Fruit fly (Drosophila melanogaster) whole organism, wandering third instar larva: ENCODE measurements around the gene EMC6.

Source experiments
- Abd-B ChIP-seq: fragments of >200 bp; optimal IDR thresholded peaks from 2 replicates; lab custom pipeline; 2017; ENCODE audit warnings: missing biosample characterization, missing genetic modification characterization
- CG32264 ChIP-seq: fragments of 200-800 bp; sonication (Bioruptor generic); optimal IDR thresholded peaks from 2 replicates; lab custom pipeline; 2016; ENCODE audit warnings: missing biosample characterization, missing genetic modification characterization
- CrebA ChIP-seq: fragments of 200-800 bp; sonication (Bioruptor generic); optimal IDR thresholded peaks from 2 replicates; lab custom pipeline; 2016; ENCODE audit warnings: missing biosample characterization, mild to moderate bottlenecking, missing genetic modification characterization, borderline replicate concordance
- Dfd ChIP-seq: fragments of >200 bp; optimal IDR thresholded peaks from 2 replicates; lab custom pipeline; 2017; ENCODE audit warnings: missing biosample characterization, missing genetic modification characterization
- GATAd ChIP-seq: sonication (Bioruptor generic); optimal IDR thresholded peaks from 2 replicates; lab custom pipeline; 2016; ENCODE audit warnings: missing biosample characterization, missing genetic modification characterization
- HLH106 ChIP-seq: fragments of 200-800 bp; optimal IDR thresholded peaks from 3 replicates; lab custom pipeline; 2019; ENCODE audit warnings: missing biosample characterization, mild to moderate bottlenecking, missing genetic modification characterization, moderate library complexity
- Hnf4 ChIP-seq: fragments of 200-800 bp; sonication (Bioruptor generic); optimal IDR thresholded peaks from 2 replicates; lab custom pipeline; 2016; ENCODE audit warnings: missing biosample characterization, mild to moderate bottlenecking, missing genetic modification characterization
- Hr78 ChIP-seq: fragments of >200 bp; optimal IDR thresholded peaks from 2 replicates; lab custom pipeline; 2017; ENCODE audit warnings: missing biosample characterization, missing genetic modification characterization
- Hr83 ChIP-seq: fragments of 200-300 bp; sonication (Bioruptor generic); optimal IDR thresholded peaks from 2 replicates; lab custom pipeline; 2016; ENCODE audit warnings: missing biosample characterization, mild to moderate bottlenecking, missing genetic modification characterization, moderate library complexity; ENCODE audit not compliant: poor library complexity, severe bottlenecking
- Jra ChIP-seq: sonication (Bioruptor generic); optimal IDR thresholded peaks from 2 replicates; lab custom pipeline; 2016; ENCODE audit warnings: missing biosample characterization, missing genetic modification characterization
- Mio ChIP-seq: sonication (Bioruptor generic); optimal IDR thresholded peaks from 2 replicates; lab custom pipeline; 2016; ENCODE audit warnings: missing biosample characterization, missing genetic modification characterization
- Myc ChIP-seq: fragments of >200 bp; optimal IDR thresholded peaks from 2 replicates; lab custom pipeline; 2017
- N ChIP-seq: fragments of >200 bp; optimal IDR thresholded peaks from 2 replicates; lab custom pipeline; 2018; ENCODE audit warnings: missing biosample characterization, missing external identifiers, missing genetic modification characterization
- OdsH ChIP-seq: fragments of 200-800 bp; sonication (Bioruptor generic); optimal IDR thresholded peaks from 2 replicates; lab custom pipeline; 2016; ENCODE audit warnings: missing biosample characterization, mild to moderate bottlenecking, missing genetic modification characterization
- Rel ChIP-seq, 2 experiments: fragments of 200-800 bp; sonication (Bioruptor generic) in 1 of 2; optimal IDR thresholded peaks; 2 replicates in 1 of 2; 3 replicates in 1 of 2; lab custom pipeline; 2016 to 2019; ENCODE audit warnings: mild to moderate bottlenecking in 2 of 2, missing biosample characterization in 2 of 2, missing genetic modification characterization in 2 of 2, moderate library complexity in 1 of 2
- Sp1 ChIP-seq: fragments of 200-800 bp; sonication (Bioruptor generic); optimal IDR thresholded peaks from 3 replicates; lab custom pipeline; 2019; ENCODE audit warnings: missing biosample characterization, mild to moderate bottlenecking, missing genetic modification characterization, moderate library complexity
- Vsx2 ChIP-seq: fragments of 200-300, 225-300 bp; sonication (Bioruptor generic); optimal IDR thresholded peaks from 2 replicates; lab custom pipeline; 2018; ENCODE audit warnings: missing biosample characterization, missing genetic modification characterization; ENCODE audit not compliant: partially characterized antibody
- br ChIP-seq: fragments of 200-800 bp; sonication (Bioruptor generic); optimal IDR thresholded peaks from 2 replicates; lab custom pipeline; 2016; ENCODE audit warnings: missing biosample characterization, missing genetic modification characterization
- brk ChIP-seq: fragments of 200-800 bp; sonication (Bioruptor generic); optimal IDR thresholded peaks from 2 replicates; lab custom pipeline; 2016; ENCODE audit warnings: missing biosample characterization, mild to moderate bottlenecking, missing genetic modification characterization
- dl ChIP-seq, 2 experiments: fragments of 175-275, 200-275 bp in 1 of 2; fragments of 200-275 bp in 1 of 2; sonication (Bioruptor generic); optimal IDR thresholded peaks; lab custom pipeline; 2018; ENCODE audit warnings: mild to moderate bottlenecking in 2 of 2, missing biosample characterization in 2 of 2, missing genetic modification characterization in 2 of 2, moderate library complexity in 2 of 2; ENCODE audit not compliant: partially characterized antibody in 2 of 2, insufficient read depth in 1 of 2
- dsf ChIP-seq: sonication (Bioruptor generic); optimal IDR thresholded peaks from 2 replicates; lab custom pipeline; 2016; ENCODE audit warnings: missing biosample characterization, missing genetic modification characterization, borderline replicate concordance
- ey ChIP-seq: fragments of 200-800 bp; sonication (Bioruptor generic); optimal IDR thresholded peaks from 2 replicates; lab custom pipeline; 2016; ENCODE audit warnings: missing biosample characterization, missing genetic modification characterization
- foxo ChIP-seq, 2 experiments: fragments of 200-800 bp; sonication (Bioruptor generic); optimal IDR thresholded peaks; 2 replicates in 1 of 2; 3 replicates in 1 of 2; lab custom pipeline; 2016 to 2017; ENCODE audit warnings: missing biosample characterization in 2 of 2, missing genetic modification characterization in 2 of 2
- fru ChIP-seq: fragments of 200-800 bp; sonication (Bioruptor generic); optimal IDR thresholded peaks from 3 replicates; lab custom pipeline; 2016; ENCODE audit warnings: missing biosample characterization, mild to moderate bottlenecking, missing genetic modification characterization
- h ChIP-seq: fragments of 200-800 bp; sonication (Bioruptor generic); optimal IDR thresholded peaks from 3 replicates; lab custom pipeline; 2016; ENCODE audit warnings: missing biosample characterization, mild to moderate bottlenecking, missing genetic modification characterization
- jim ChIP-seq: fragments of 175-275, 200-325 bp; sonication (Bioruptor generic); optimal IDR thresholded peaks from 2 replicates; lab custom pipeline; 2016; ENCODE audit warnings: missing biosample characterization, mild to moderate bottlenecking, missing genetic modification characterization
- lola ChIP-seq: fragments of >200 bp; optimal IDR thresholded peaks from 2 replicates; lab custom pipeline; 2017; ENCODE audit warnings: missing biosample characterization, missing genetic modification characterization
- pan ChIP-seq: fragments of >200 bp; optimal IDR thresholded peaks from 2 replicates; lab custom pipeline; 2017
- psq ChIP-seq: fragments of 200-800 bp; sonication (Bioruptor generic); optimal IDR thresholded peaks from 3 replicates; lab custom pipeline; 2017; ENCODE audit warnings: missing biosample characterization, mild to moderate bottlenecking, missing genetic modification characterization, moderate library complexity
- rgr ChIP-seq: fragments of 200-800 bp; sonication (Bioruptor generic); optimal IDR thresholded peaks from 3 replicates; lab custom pipeline; 2016; ENCODE audit warnings: missing biosample characterization, mild to moderate bottlenecking, missing genetic modification characterization
- sv ChIP-seq: fragments of 200-800 bp; sonication (Bioruptor generic); optimal IDR thresholded peaks from 3 replicates; lab custom pipeline; 2016; ENCODE audit warnings: missing biosample characterization, missing genetic modification characterization
- tai ChIP-seq: sonication (Bioruptor generic); optimal IDR thresholded peaks from 2 replicates; lab custom pipeline; 2016; ENCODE audit warnings: missing biosample characterization, missing genetic modification characterization
- usp ChIP-seq: fragments of >200 bp; optimal IDR thresholded peaks from 2 replicates; lab custom pipeline; 2017; ENCODE audit warnings: missing biosample characterization, missing genetic modification characterization
- woc ChIP-seq: sonication (Bioruptor generic); optimal IDR thresholded peaks from 2 replicates; lab custom pipeline; 2016; ENCODE audit warnings: missing biosample characterization, mild to moderate bottlenecking, missing genetic modification characterization

EMC6 gene

DNA sequence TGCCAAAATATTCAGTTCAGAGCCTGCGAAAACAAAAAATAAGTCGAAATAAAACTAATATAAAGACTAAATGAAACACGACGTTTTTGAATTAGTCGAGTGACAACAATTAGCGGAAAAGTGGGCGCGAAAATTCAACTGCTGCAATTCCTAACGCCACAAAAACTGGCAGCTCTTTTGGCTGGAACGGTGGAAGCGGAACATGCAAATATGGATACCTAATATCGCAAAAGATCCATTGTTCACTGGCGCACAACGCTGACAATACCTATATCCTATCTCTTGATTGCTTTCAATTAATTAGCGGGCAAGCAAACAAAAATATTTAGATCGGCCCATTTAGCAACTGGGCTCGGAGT lies 24.5 kb upstream of the EMC6 start, which contains the start of gene CG11791:
CG11791 (plus strand) TSS at position 234 of the 359 bp plus-strand sequence.
- TF ChIP-seq foxo (GFP tag; optimal IDR thresholded peaks at IDR 0.05; lab: Kevin White, UChicago) (no peak), Myc (lab: Kevin White, UChicago) (peak; percentile 46)

DNA sequence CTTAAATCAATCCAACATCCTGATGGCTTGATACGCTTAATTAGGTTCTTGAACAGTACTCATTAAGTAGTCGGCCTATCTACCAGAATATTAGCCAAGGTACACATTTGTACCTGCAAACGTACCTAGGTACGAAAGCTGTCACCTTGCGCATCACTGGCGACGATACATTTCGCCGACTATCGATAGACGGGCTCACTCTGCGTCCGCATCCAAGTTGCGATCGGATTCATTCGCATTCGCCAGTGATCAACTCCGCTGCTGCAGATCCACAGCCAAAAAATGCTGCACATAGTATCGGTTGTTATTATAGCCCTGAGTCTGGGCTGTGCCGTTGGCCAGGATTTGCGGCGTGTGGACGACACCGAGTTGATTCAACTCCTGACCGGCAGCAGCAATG lies 22.7 kb upstream of the EMC6 start, which contains the start of gene CG11790:
CG11790 (plus strand) TSS at position 203 of the 400 bp plus-strand sequence.
- TF ChIP-seq br (GFP tag; lab: Kevin White, UChicago) = no peak
- TF ChIP-seq woc = peak; percentile 90
- no peak for TF ChIP-seq Dfd (GFP tag; lab: Kevin White, UChicago)
- no peak for TF ChIP-seq Rel (GFP tag; optimal IDR thresholded peaks at IDR 0.05; lab: Kevin White, UChicago)
- TF ChIP-seq Rel (tag; optimal IDR thresholded peaks at IDR 0.05; lab: Kevin White, UChicago) = no peak
- TF ChIP-seq foxo (GFP tag; optimal IDR thresholded peaks at IDR 0.05; lab: Kevin White, UChicago) = no peak
- no peak for TF ChIP-seq Sp1 (GFP tag; lab: Kevin White, UChicago)
- TF ChIP-seq dl (GFP tag; optimal IDR thresholded peaks at IDR 0.05; lab: Kevin White, UChicago; ENCODE audit: insufficient read depth in 1 of 2, partially characterized antibody in 2 of 2) = no peak
- TF ChIP-seq Hnf4 (GFP tag; lab: Kevin White, UChicago) = no peak
- TF ChIP-seq N (GFP tag; lab: Kevin White, UChicago) = no peak
- TF ChIP-seq Hr83 (GFP tag; lab: Kevin White, UChicago) = peak; percentile 19
- no peak for TF ChIP-seq HLH106
- no peak for TF ChIP-seq lola (GFP tag; lab: Kevin White, UChicago)
- TF ChIP-seq fru (GFP tag; lab: Kevin White, UChicago) = no peak
- TF ChIP-seq CG32264 (GFP tag; lab: Kevin White, UChicago) = no peak
- peak; percentile 92 for TF ChIP-seq Myc (lab: Kevin White, UChicago)
- TF ChIP-seq Vsx2 (GFP tag; lab: Kevin White, UChicago) = no peak
- peak; percentile 31 for TF ChIP-seq Jra (GFP tag; lab: Kevin White, UChicago)

DNA sequence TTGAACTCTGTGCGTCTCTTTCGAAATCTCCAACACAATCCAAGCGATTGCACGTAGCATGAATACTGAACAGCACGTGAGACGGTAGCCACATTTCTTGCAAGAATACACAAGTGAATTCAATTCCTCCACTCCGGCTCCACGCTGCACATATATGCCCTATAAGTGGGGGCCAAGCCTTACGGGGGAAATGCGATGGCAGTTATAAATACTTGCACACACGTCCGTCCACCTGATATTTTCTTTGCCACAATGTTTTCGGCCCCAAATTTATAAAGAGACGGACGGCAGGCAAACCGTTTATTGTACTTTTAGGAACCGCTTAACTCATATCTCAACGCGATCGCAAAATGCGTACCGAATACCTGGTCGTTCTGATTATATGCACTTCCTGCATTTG lies 21.2 kb upstream of the EMC6 start, which contains the start of gene CG11786:
CG11786 (plus strand) TSS at position 301 of the 400 bp plus-strand sequence.
- no peak for TF ChIP-seq brk (GFP tag; lab: Kevin White, UChicago)
- TF ChIP-seq h (GFP tag; lab: Kevin White, UChicago) = no peak
- TF ChIP-seq GATAd (GFP tag; lab: Kevin White, UChicago) = no peak
- TF ChIP-seq pan (lab: Kevin White, UChicago) = no peak
- TF ChIP-seq HLH106 = no peak
- no peak for TF ChIP-seq dl (GFP tag; optimal IDR thresholded peaks at IDR 0.05; lab: Kevin White, UChicago; ENCODE audit: insufficient read depth in 1 of 2, partially characterized antibody in 2 of 2)
- no peak for TF ChIP-seq usp
- no peak for TF ChIP-seq rgr
- no peak for TF ChIP-seq Abd-B (GFP tag; lab: Kevin White, UChicago)
- no peak for TF ChIP-seq dsf (GFP tag; lab: Kevin White, UChicago)

DNA sequence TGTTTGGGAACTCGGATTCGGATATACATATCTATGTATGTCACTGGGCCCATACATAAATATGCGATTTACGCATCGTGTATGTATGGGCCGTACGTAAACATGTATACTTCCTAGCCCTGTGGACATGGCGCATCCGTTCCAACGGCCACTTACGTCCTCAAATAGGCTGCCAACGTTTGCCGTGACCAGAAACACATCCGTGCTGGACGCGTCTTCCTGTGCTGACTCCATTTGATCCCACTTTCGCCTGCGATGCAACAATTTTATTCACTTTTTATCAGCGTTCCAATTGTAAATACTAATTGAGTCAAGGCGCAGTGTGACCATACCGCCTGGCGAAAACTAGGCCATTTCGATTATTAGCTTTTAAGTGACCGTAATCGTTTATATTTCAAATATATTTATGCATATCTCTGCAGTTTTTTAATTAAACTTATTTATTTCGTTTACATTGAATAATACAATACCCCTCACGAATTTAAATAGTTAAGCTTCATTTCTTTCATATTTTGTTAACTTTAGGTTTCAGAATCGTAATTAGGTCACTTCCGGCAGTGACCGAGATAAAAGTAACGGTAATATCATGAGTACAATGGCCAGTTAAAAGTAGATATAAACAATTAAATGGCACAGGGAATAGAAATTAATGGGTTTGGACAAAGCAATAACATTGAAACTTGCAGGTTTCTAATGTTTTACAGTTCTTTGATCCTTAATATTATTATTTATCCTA lies 20.2 kb upstream of the EMC6 start, which contains the start of gene 5PtaseI:
5PtaseI (minus strand) TSS at position 336 of the 736 bp plus-strand sequence.
- TF ChIP-seq woc (no peak), fru (GFP tag; lab: Kevin White, UChicago) (no peak), lola (GFP tag; lab: Kevin White, UChicago) (no peak), Rel (GFP tag; optimal IDR thresholded peaks at IDR 0.05; lab: Kevin White, UChicago) (no peak), Rel (tag; optimal IDR thresholded peaks at IDR 0.05; lab: Kevin White, UChicago) (no peak), br (GFP tag; lab: Kevin White, UChicago) (no peak), usp (no peak), foxo (GFP tag; optimal IDR thresholded peaks at IDR 0.05; lab: Kevin White, UChicago) (no peak), tai (no peak), jim (GFP tag; lab: Kevin White, UChicago) (no peak), Jra (GFP tag; lab: Kevin White, UChicago) (no peak), Myc (lab: Kevin White, UChicago) (no peak)
- TF ChIP-seq, all 38 proteins: peak for 0

DNA sequence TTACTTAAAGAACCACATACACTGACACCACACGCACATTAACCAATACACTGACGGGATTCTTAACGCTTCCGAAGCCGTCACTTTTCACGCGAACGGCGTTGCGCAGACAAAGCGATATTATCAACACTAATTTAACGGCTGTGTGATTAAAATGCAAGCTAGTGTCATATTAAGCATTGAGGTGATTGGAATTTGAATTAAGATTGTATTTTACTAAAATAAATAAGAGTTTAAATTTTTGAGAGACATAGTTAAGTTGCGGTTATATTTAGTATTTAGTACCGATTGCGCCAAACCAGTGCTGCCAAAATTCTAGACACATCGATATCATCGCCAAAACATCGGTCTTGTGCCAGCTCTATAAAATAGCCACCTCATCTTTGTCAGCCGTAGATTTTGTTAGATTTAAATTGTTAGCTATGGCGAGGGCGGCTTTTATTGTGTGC lies 14.2 kb upstream of the EMC6 start, which contains the start of the genes Ythdf and bai:
Ythdf (minus strand) TSS at position 222 of the 449 bp plus-strand sequence.
bai (plus strand) TSS at position 347 of the 449 bp plus-strand sequence.
- no peak for TF ChIP-seq CrebA (GFP tag; lab: Kevin White, UChicago)
- TF ChIP-seq Sp1 (GFP tag; lab: Kevin White, UChicago) = no peak
- TF ChIP-seq CG32264 (GFP tag; lab: Kevin White, UChicago) = peak; percentile 33
- peak; percentile 64 for TF ChIP-seq Jra (GFP tag; lab: Kevin White, UChicago)
- no peak for TF ChIP-seq usp
- TF ChIP-seq Hr83 (GFP tag; lab: Kevin White, UChicago) = peak; percentile 20
- peak; percentile 64 for TF ChIP-seq Myc (lab: Kevin White, UChicago)
- TF ChIP-seq brk (GFP tag; lab: Kevin White, UChicago) = no peak
- TF ChIP-seq ey = peak; percentile 57
- TF ChIP-seq GATAd (GFP tag; lab: Kevin White, UChicago) = no peak
- TF ChIP-seq OdsH (GFP tag; lab: Kevin White, UChicago) = peak; percentile 49
- no peak for TF ChIP-seq tai
- peak; percentile 72 for TF ChIP-seq sv
- TF ChIP-seq jim (GFP tag; lab: Kevin White, UChicago) = no peak
- TF ChIP-seq Mio (GFP tag; lab: Kevin White, UChicago) = peak; percentile 26
- no peak for TF ChIP-seq Hr78 (GFP tag; lab: Kevin White, UChicago)
- TF ChIP-seq psq = peak; percentile 21
- no peak for TF ChIP-seq N (GFP tag; lab: Kevin White, UChicago)
